Worm (Caenorhabditis elegans): ENCODE results near the gene arl-5.

- no peak for TF ChIP-seq nhr-11 (tag; optimal IDR thresholded peaks at IDR 0.05)
- TF ChIP-seq nhr-76 (tag; optimal IDR thresholded peaks at IDR 0.05), result no peak
Measured at ce11 chrIII:9782011-9782436, 41.0 kb upstream of the arl-5 start, which contains the start of gene vha-2.
